Fruit fly (Drosophila melanogaster) whole organism, adult: ENCODE results near the gene Polr2H.

Source experiments
- CG7045 ChIP-seq: fragments of 200-800 bp; sonication (Bioruptor generic); optimal IDR thresholded peaks from 2 replicates; lab custom pipeline; 2017; ENCODE audit warnings: missing biosample characterization, mild to moderate bottlenecking, missing genetic modification characterization
- bab1 ChIP-seq: fragments of 200-800 bp; sonication (Bioruptor generic); optimal IDR thresholded peaks from 3 replicates; lab custom pipeline; 2019; ENCODE audit warnings: missing biosample characterization, mild to moderate bottlenecking, missing genetic modification characterization, moderate library complexity
- pad ChIP-seq: fragments of 200-800 bp; sonication (Bioruptor generic); optimal IDR thresholded peaks from 3 replicates; lab custom pipeline; 2017; ENCODE audit warnings: missing biosample characterization, missing genetic modification characterization, mild to moderate bottlenecking, moderate library complexity, missing genetic modification reagents

DNA sequence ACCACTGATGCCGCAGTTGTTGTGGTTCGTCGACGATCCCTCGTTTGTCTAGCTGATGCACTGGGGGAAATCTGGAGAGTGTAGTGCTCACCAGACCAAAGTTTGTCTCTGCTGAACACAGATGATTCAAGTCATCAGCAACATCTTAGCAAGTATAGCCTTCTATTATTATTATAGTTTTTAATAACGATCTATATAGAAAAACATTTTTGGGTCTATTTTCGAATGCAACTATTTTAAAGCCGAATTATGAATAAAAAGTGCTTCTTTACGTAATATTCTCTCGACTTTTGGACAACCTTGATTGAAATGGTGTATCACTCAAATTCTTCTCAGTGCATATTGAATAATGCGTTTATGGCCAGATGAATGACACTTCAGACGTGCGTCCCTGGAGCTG is 43.0 kb upstream of the Polr2H start:
- TF ChIP-seq CG7045 (GFP tag; lab: Kevin White, UChicago) (no peak), pad (no peak), bab1 (GFP tag; lab: Kevin White, UChicago) (no peak)
